Worm (Caenorhabditis elegans) whole organism, L2 larva: ENCODE data around the gene Y39B6A.69.

ENCODE experiments used
- F13H6.1 ChIP-seq: sonication (generic microtip); optimal IDR thresholded peaks from 2 replicates; lab custom pipeline; 2016; ENCODE audit warnings: missing genetic modification characterization, missing compliant biosample characterization
- aly-2 ChIP-seq: fragments of 150-350 bp; optimal IDR thresholded peaks from 2 replicates; lab custom pipeline; 2014; ENCODE audit warnings: missing biosample characterization, missing genetic modification characterization
- ceh-16 ChIP-seq: fragments of 150-350 bp; optimal IDR thresholded peaks from 2 replicates; lab custom pipeline; 2014; ENCODE audit warnings: missing biosample characterization, missing genetic modification characterization
- mdl-1 ChIP-seq, 2 experiments: fragments of 150-350 bp in 1 of 2; sonication (generic microtip) in 1 of 2; optimal IDR thresholded peaks; 2 replicates each; lab custom pipeline; 2017; ENCODE audit warnings: missing biosample characterization in 2 of 2, missing genetic modification characterization in 2 of 2
- nhr-10 ChIP-seq: sonication (generic microtip); optimal IDR thresholded peaks from 2 replicates; lab custom pipeline; 2017; ENCODE audit warnings: missing biosample characterization, missing genetic modification characterization
- nhr-11 ChIP-seq: fragments of 150-350 bp; optimal IDR thresholded peaks from 2 replicates; lab custom pipeline; 2014; ENCODE audit warnings: missing biosample characterization, missing genetic modification characterization
- nhr-12 ChIP-seq: fragments of 150-350 bp; optimal IDR thresholded peaks from 2 replicates; lab custom pipeline; 2014; ENCODE audit warnings: missing biosample characterization, missing genetic modification characterization
- nhr-23 ChIP-seq: fragments of 150-350 bp; optimal IDR thresholded peaks from 2 replicates; lab custom pipeline; 2014; ENCODE audit warnings: missing biosample characterization, missing genetic modification reagents, missing genetic modification characterization
- nhr-77 ChIP-seq: fragments of 150-350 bp; optimal IDR thresholded peaks from 2 replicates; lab custom pipeline; 2014; ENCODE audit warnings: missing biosample characterization, missing genetic modification characterization
- sma-9 ChIP-seq, 2 experiments: fragments of 150-350 bp in 1 of 2; sonication (generic microtip) in 1 of 2; optimal IDR thresholded peaks; 2 replicates each; lab custom pipeline; 2014 to 2016; ENCODE audit warnings: missing genetic modification characterization in 2 of 2, mild to moderate bottlenecking in 1 of 2, missing biosample characterization in 1 of 2, missing compliant biosample characterization in 1 of 2, missing genetic modification reagents in 1 of 2, moderate library complexity in 1 of 2
- snpc-4 ChIP-seq: fragments of 150-350 bp; optimal IDR thresholded peaks from 2 replicates; lab custom pipeline; 2014; ENCODE audit warnings: missing biosample characterization, missing genetic modification characterization
- unc-62 ChIP-seq: fragments of 150-350 bp; optimal IDR thresholded peaks from 2 replicates; lab custom pipeline; 2014; ENCODE audit warnings: missing biosample characterization, missing genetic modification reagents, missing genetic modification characterization

- TF ChIP-seq aly-2 (tag; lab: Kevin White, UChicago) (no peak), unc-62 (GFP tag; lab: Kevin White, UChicago) (no peak), F13H6.1 (tag; lab: Kevin White, UChicago) (no peak), nhr-77 (tag; lab: Kevin White, UChicago) (no peak), nhr-12 (tag; lab: Kevin White, UChicago) (no peak), ceh-16 (tag; lab: Kevin White, UChicago) (no peak), nhr-10 (no peak), nhr-11 (tag; lab: Kevin White, UChicago) (no peak), nhr-23 (tag; lab: Kevin White, UChicago) (no peak), snpc-4 (tag; lab: Kevin White, UChicago) (no peak), mdl-1 (tag; optimal IDR thresholded peaks at IDR 0.05; lab: Kevin White, UChicago) (no peak), sma-9 (GFP tag; optimal IDR thresholded peaks at IDR 0.05; lab: Kevin White, UChicago) (no peak), sma-9 (tag; optimal IDR thresholded peaks at IDR 0.05; lab: Kevin White, UChicago) (no peak)
Observed at ce11 chrV:19140495-19140894, 11.7 kb downstream of the Y39B6A.69 start, which contains the start of gene cpg-23.
